Worm (Caenorhabditis elegans) whole organism, L2 larva: ENCODE data around the gene osm-5.

Experiments
- F13H6.1 ChIP-seq: sonication (generic microtip); optimal IDR thresholded peaks from 2 replicates; lab custom pipeline; 2016; ENCODE audit warnings: missing genetic modification characterization, missing compliant biosample characterization
- R02D3.7 ChIP-seq: fragments of 150-350 bp; optimal IDR thresholded peaks from 2 replicates; lab custom pipeline; 2014; ENCODE audit warnings: missing biosample characterization, missing genetic modification characterization
- Y55F3AM.14 ChIP-seq: fragments of 200-800 bp; sonication (Bioruptor generic); optimal IDR thresholded peaks from 2 replicates; lab custom pipeline; 2018; ENCODE audit warnings: mild to moderate bottlenecking, missing genetic modification characterization, missing compliant biosample characterization
- ZK546.5 ChIP-seq: sonication (generic microtip); optimal IDR thresholded peaks from 2 replicates; lab custom pipeline; 2017; ENCODE audit warnings: missing biosample characterization, missing genetic modification characterization
- alr-1 ChIP-seq: fragments of 150-350 bp; optimal IDR thresholded peaks from 2 replicates; lab custom pipeline; 2014; ENCODE audit warnings: missing biosample characterization, missing genetic modification characterization
- aly-2 ChIP-seq: fragments of 150-350 bp; optimal IDR thresholded peaks from 2 replicates; lab custom pipeline; 2014; ENCODE audit warnings: missing biosample characterization, missing genetic modification characterization
- ama-1 ChIP-seq: fragments of 150-350 bp; optimal IDR thresholded peaks from 2 replicates; lab custom pipeline; 2018; ENCODE audit warnings: inconsistent platforms
- blmp-1 ChIP-seq: sonication (generic microtip); optimal IDR thresholded peaks from 2 replicates; lab custom pipeline; 2017; ENCODE audit warnings: missing genetic modification characterization, mild to moderate bottlenecking, missing compliant biosample characterization, antibody characterized with exemption, moderate library complexity; ENCODE audit not compliant: insufficient read depth
- ceh-16 ChIP-seq: fragments of 150-350 bp; optimal IDR thresholded peaks from 2 replicates; lab custom pipeline; 2014; ENCODE audit warnings: missing biosample characterization, missing genetic modification characterization
- ceh-82 ChIP-seq: fragments of 150-350 bp; optimal IDR thresholded peaks from 2 replicates; lab custom pipeline; 2014; ENCODE audit warnings: missing biosample characterization, missing genetic modification characterization
- crh-2 ChIP-seq: sonication (generic microtip); optimal IDR thresholded peaks from 2 replicates; lab custom pipeline; 2017; ENCODE audit warnings: missing biosample characterization, missing genetic modification characterization
- dmd-4 ChIP-seq: sonication (generic microtip); optimal IDR thresholded peaks from 2 replicates; lab custom pipeline; 2017; ENCODE audit warnings: missing biosample characterization, missing genetic modification characterization
- egl-27 ChIP-seq: sonication (generic microtip); optimal IDR thresholded peaks from 3 replicates; lab custom pipeline; 2017; ENCODE audit warnings: missing biosample characterization, missing genetic modification reagents, missing genetic modification characterization
- elt-1 ChIP-seq: fragments of 150-350 bp; optimal IDR thresholded peaks from 2 replicates; lab custom pipeline; 2014; ENCODE audit warnings: missing biosample characterization, missing genetic modification characterization
- elt-3 ChIP-seq: sonication (generic microtip); optimal IDR thresholded peaks from 2 replicates; lab custom pipeline; 2017; ENCODE audit warnings: missing biosample characterization, missing genetic modification characterization
- fos-1 ChIP-seq: fragments of 150-350 bp; optimal IDR thresholded peaks from 2 replicates; lab custom pipeline; 2014; ENCODE audit warnings: missing biosample characterization, missing genetic modification characterization
- gmeb-1 ChIP-seq: fragments of 150-350 bp; optimal IDR thresholded peaks from 2 replicates; lab custom pipeline; 2014; ENCODE audit warnings: missing biosample characterization, missing genetic modification characterization
- lin-11 ChIP-seq: fragments of 150-350 bp; sonication (generic microtip); optimal IDR thresholded peaks from 2 replicates; lab custom pipeline; 2014; ENCODE audit warnings: missing biosample characterization, missing genetic modification characterization, inconsistent platforms, mixed read lengths
- lin-13 ChIP-seq: fragments of 150-350 bp; optimal IDR thresholded peaks from 2 replicates; lab custom pipeline; 2014; ENCODE audit warnings: missing biosample characterization, missing genetic modification reagents, missing genetic modification characterization
- lin-39 ChIP-seq: fragments of 150-350 bp; optimal IDR thresholded peaks from 2 replicates; lab custom pipeline; 2014; ENCODE audit warnings: missing biosample characterization, missing genetic modification reagents, missing genetic modification characterization
- lsy-2 ChIP-seq, 2 experiments: fragments of 150-350 bp in 1 of 2; sonication (generic microtip) in 1 of 2; optimal IDR thresholded peaks; 2 replicates each; lab custom pipeline; 2014 to 2017; ENCODE audit warnings: missing biosample characterization in 2 of 2, missing genetic modification characterization in 2 of 2
- mab-5 ChIP-seq: fragments of 150-350 bp; optimal IDR thresholded peaks from 2 replicates; lab custom pipeline; 2014; ENCODE audit warnings: missing biosample characterization, missing genetic modification characterization
- mbf-1 ChIP-seq: sonication (generic microtip); optimal IDR thresholded peaks from 2 replicates; lab custom pipeline; 2017; ENCODE audit warnings: missing biosample characterization, missing genetic modification characterization
- mdl-1 ChIP-seq, 2 experiments: fragments of 150-350 bp in 1 of 2; sonication (generic microtip) in 1 of 2; optimal IDR thresholded peaks; 2 replicates each; lab custom pipeline; 2017; ENCODE audit warnings: missing biosample characterization in 2 of 2, missing genetic modification characterization in 2 of 2
- nhr-10 ChIP-seq: sonication (generic microtip); optimal IDR thresholded peaks from 2 replicates; lab custom pipeline; 2017; ENCODE audit warnings: missing biosample characterization, missing genetic modification characterization
- nhr-11 ChIP-seq: fragments of 150-350 bp; optimal IDR thresholded peaks from 2 replicates; lab custom pipeline; 2014; ENCODE audit warnings: missing biosample characterization, missing genetic modification characterization
- nhr-12 ChIP-seq: fragments of 150-350 bp; optimal IDR thresholded peaks from 2 replicates; lab custom pipeline; 2014; ENCODE audit warnings: missing biosample characterization, missing genetic modification characterization
- nhr-129 ChIP-seq: fragments of 150-350 bp; optimal IDR thresholded peaks from 2 replicates; lab custom pipeline; 2014; ENCODE audit warnings: missing biosample characterization, missing genetic modification characterization
- nhr-21 ChIP-seq: fragments of 150-350 bp; optimal IDR thresholded peaks from 2 replicates; lab custom pipeline; 2014; ENCODE audit warnings: missing biosample characterization, missing genetic modification characterization
- nhr-23 ChIP-seq: fragments of 150-350 bp; optimal IDR thresholded peaks from 2 replicates; lab custom pipeline; 2014; ENCODE audit warnings: missing biosample characterization, missing genetic modification reagents, missing genetic modification characterization
- nhr-237 ChIP-seq: fragments of 150-350 bp; optimal IDR thresholded peaks from 2 replicates; lab custom pipeline; 2014; ENCODE audit warnings: missing biosample characterization, missing genetic modification characterization
- nhr-25 ChIP-seq: fragments of 150-350 bp; sonication (generic microtip); optimal IDR thresholded peaks from 3 replicates; lab custom pipeline; 2014; ENCODE audit warnings: missing biosample characterization, missing genetic modification characterization
- nhr-6 ChIP-seq: fragments of 150-350 bp; optimal IDR thresholded peaks from 2 replicates; lab custom pipeline; 2014; ENCODE audit warnings: missing biosample characterization, missing genetic modification characterization
- nhr-77 ChIP-seq: fragments of 150-350 bp; optimal IDR thresholded peaks from 2 replicates; lab custom pipeline; 2014; ENCODE audit warnings: missing biosample characterization, missing genetic modification characterization
- peb-1 ChIP-seq: fragments of 150-350 bp; optimal IDR thresholded peaks from 2 replicates; lab custom pipeline; 2014; ENCODE audit warnings: missing biosample characterization, missing genetic modification characterization
- sem-4 ChIP-seq: fragments of 150-350 bp; optimal IDR thresholded peaks from 2 replicates; lab custom pipeline; 2014; ENCODE audit warnings: missing biosample characterization, missing genetic modification reagents, missing genetic modification characterization
- skn-1 ChIP-seq: sonication (generic microtip); optimal IDR thresholded peaks from 2 replicates; lab custom pipeline; 2017; ENCODE audit warnings: missing biosample characterization, missing genetic modification characterization
- sma-3 ChIP-seq: sonication (generic microtip); optimal IDR thresholded peaks from 2 replicates; lab custom pipeline; 2016; ENCODE audit warnings: missing genetic modification reagents, missing genetic modification characterization, missing compliant biosample characterization
- sma-9 ChIP-seq, 2 experiments: fragments of 150-350 bp in 1 of 2; sonication (generic microtip) in 1 of 2; optimal IDR thresholded peaks; 2 replicates each; lab custom pipeline; 2014 to 2016; ENCODE audit warnings: missing genetic modification characterization in 2 of 2, mild to moderate bottlenecking in 1 of 2, missing biosample characterization in 1 of 2, missing compliant biosample characterization in 1 of 2, missing genetic modification reagents in 1 of 2, moderate library complexity in 1 of 2
- snpc-4 ChIP-seq: fragments of 150-350 bp; optimal IDR thresholded peaks from 2 replicates; lab custom pipeline; 2014; ENCODE audit warnings: missing biosample characterization, missing genetic modification characterization
- unc-55 ChIP-seq: fragments of 150-350 bp; sonication (generic microtip); optimal IDR thresholded peaks from 3 replicates; lab custom pipeline; 2014; ENCODE audit warnings: missing biosample characterization, missing genetic modification reagents, missing genetic modification characterization
- unc-62 ChIP-seq: fragments of 150-350 bp; optimal IDR thresholded peaks from 2 replicates; lab custom pipeline; 2014; ENCODE audit warnings: missing biosample characterization, missing genetic modification reagents, missing genetic modification characterization
- ztf-1 ChIP-seq: fragments of 200-800 bp; sonication (Bioruptor generic); conservative IDR thresholded peaks from 2 replicates; pipeline ENCODE4 v1.3.6; 2022; ENCODE audit warnings: missing genetic modification characterization, missing compliant biosample characterization
- ztf-4 ChIP-seq: fragments of 150-350 bp; optimal IDR thresholded peaks from 2 replicates; lab custom pipeline; 2014; ENCODE audit warnings: missing biosample characterization, missing genetic modification characterization

The osm-5 gene

DNA sequence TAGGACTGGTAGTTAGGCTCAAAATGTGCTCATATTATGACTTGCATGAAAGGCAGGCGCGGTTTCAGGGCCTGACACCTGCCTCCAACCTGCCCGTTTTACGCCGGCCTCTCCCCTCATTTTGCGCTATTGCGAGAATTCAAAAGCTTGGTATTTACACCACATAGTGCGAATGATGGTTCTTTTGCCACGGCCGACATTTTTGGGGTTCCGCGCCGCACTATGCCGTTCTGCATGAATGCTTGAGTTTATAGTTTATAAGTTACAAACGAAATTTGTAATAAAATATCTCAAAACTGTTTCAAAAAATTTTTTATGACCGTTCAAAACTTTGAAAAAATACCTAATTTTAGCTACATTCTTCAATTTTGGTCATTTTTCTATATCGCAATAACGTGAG lies 6.0 kb upstream of the osm-5 start:
- TF ChIP-seq snpc-4: peak; percentile 7
- no peak for TF ChIP-seq skn-1 (tag; lab: Kevin White, UChicago)
- TF ChIP-seq, all 48 proteins: peak for 1

DNA sequence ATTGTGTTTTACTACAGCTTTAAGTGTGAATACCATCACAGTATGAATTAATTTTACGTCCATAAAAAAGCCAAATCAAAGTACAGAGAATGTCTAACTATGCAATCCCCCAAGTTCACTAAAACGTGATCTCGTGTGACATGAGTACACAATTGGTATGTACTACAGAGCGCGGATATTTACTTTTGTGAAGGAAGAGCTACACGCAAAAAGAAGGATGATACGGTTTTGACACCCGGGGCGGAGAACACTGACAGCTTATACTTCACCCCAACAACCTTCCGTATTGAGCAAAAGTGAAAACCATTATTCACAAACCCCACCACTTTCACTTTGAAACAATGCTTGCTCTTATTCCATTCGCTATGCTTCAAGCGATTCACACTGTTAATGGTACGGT lies 2.3 kb upstream of the osm-5 start, which contains the start of gene nspg-5:
Gene nspg-5, plus strand, starts transcription at position 301 of the 400 bp plus-strand sequence.
- TF ChIP-seq snpc-4 (no peak), nhr-25 (tag; lab: Kevin White, UChicago) (no peak)

DNA sequence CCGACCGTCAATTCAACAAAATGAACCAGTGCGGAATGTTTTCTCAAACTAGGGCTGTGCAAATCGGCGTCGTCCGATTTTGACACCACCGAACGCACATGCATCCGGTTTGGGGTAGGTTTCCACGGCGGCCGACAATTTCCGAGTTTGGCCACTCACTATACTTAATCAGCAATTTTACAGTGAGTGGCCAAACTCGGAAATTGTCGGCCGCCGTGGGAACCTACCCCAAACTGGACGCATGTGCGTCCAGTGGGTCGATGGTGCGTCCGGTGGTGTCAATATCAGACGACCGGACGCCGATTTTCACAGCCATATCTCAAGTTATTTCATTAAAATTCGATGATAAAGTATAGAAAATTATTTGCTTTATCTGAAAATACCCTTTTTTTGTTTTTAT lies 6.1 kb downstream of the osm-5 start:
- TF ChIP-seq elt-1 (tag; lab: Kevin White, UChicago): no peak
- TF ChIP-seq nhr-12 (tag; lab: Kevin White, UChicago): no peak
- no peak for TF ChIP-seq unc-55 (GFP tag; lab: Kevin White, UChicago)
- no peak for TF ChIP-seq skn-1 (tag; lab: Kevin White, UChicago)
- no peak for TF ChIP-seq Y55F3AM.14 (GFP tag; lab: Kevin White, UChicago)

DNA sequence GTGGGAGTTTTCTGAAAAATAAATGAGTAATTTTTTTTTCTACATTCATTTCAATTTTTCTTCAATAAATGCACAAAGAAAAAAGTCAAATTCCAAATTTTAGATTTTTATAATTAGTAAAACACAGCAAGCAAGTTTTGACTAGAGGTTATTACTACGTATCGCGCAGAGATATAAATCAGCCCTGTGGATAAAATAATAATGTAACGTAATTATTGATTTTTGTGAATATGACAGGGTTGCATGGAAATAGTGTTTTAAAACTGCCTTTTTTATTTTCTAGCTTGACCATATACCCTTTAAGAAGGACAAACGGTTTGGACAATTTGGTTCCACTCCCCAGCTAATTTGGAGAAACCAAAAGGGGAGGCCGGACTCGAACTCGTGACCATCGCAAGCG lies 12.3 kb downstream of the osm-5 start:
- no peak for TF ChIP-seq elt-1 (tag; lab: Kevin White, UChicago)
- no peak for TF ChIP-seq lin-13 (GFP tag; lab: Kevin White, UChicago)
- TF ChIP-seq nhr-12 (tag; lab: Kevin White, UChicago): no peak

DNA sequence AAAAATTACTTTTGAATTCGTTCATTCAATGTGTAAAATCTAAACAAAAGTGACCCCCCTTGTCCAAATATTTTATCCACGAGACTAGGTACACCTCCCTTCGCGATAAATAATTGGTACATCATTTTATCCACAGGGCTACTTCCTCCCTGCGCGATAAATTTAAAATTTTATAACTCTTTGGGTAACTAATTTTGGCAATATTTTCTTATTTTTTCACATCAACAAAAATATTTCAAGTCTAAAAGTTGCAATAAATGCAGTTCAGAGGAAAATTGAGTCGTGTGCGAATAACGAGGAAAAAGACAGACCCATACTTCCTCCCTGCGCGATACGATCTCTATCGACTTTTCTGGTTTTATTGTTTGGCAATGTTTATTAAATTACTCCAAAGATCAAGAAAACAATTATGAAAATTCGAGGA lies 12.9 kb downstream of the osm-5 start:
- TF ChIP-seq lin-39 (tag; lab: Kevin White, UChicago): peak; percentile 96
- peak; percentile 99 for TF ChIP-seq lin-13 (GFP tag; lab: Kevin White, UChicago)
- TF ChIP-seq ztf-1: no peak
- peak; percentile 99 for TF ChIP-seq nhr-6 (tag; lab: Kevin White, UChicago)
- TF ChIP-seq peb-1 (tag; lab: Kevin White, UChicago): peak; percentile 79
- peak; percentile 98 for TF ChIP-seq nhr-77 (tag; lab: Kevin White, UChicago)
- peak; percentile 98 for TF ChIP-seq sma-9 (GFP tag; optimal IDR thresholded peaks at IDR 0.05; lab: Kevin White, UChicago)
- TF ChIP-seq sma-9 (tag; optimal IDR thresholded peaks at IDR 0.05; lab: Kevin White, UChicago): peak; percentile 9
- peak; percentile 98 for TF ChIP-seq sem-4 (tag; lab: Kevin White, UChicago)
- TF ChIP-seq R02D3.7 (tag; lab: Kevin White, UChicago): peak; percentile 85
- TF ChIP-seq F13H6.1 (tag; lab: Kevin White, UChicago): peak; percentile 99
- TF ChIP-seq ztf-4 (tag; lab: Kevin White, UChicago): peak; percentile 95
- TF ChIP-seq nhr-23 (tag; lab: Kevin White, UChicago): no peak
- TF ChIP-seq ceh-16 (tag; lab: Kevin White, UChicago): peak; percentile 88
- peak; percentile 98 for TF ChIP-seq nhr-10 (tag; lab: Kevin White, UChicago)
- TF ChIP-seq ZK546.5 (tag; lab: Kevin White, UChicago): peak; percentile 81
- TF ChIP-seq nhr-237: peak; percentile 98
- peak; percentile 77 for TF ChIP-seq alr-1 (tag; lab: Kevin White, UChicago)
- TF ChIP-seq nhr-25 (tag; lab: Kevin White, UChicago): peak; percentile 99
- TF ChIP-seq nhr-21 (tag; lab: Kevin White, UChicago): peak; percentile 100
- peak; percentile 97 for TF ChIP-seq egl-27 (tag; lab: Kevin White, UChicago)
- TF ChIP-seq aly-2: peak; percentile 65
- TF ChIP-seq unc-62 (GFP tag; lab: Kevin White, UChicago): peak; percentile 90
- TF ChIP-seq fos-1 (tag; lab: Kevin White, UChicago): peak; percentile 99
- peak; percentile 75 for TF ChIP-seq blmp-1 (tag; lab: Kevin White, UChicago)
- peak; percentile 84 for TF ChIP-seq mbf-1 (tag; lab: Kevin White, UChicago)
- TF ChIP-seq sma-3 (GFP tag; lab: Kevin White, UChicago): peak; percentile 98
- TF ChIP-seq ceh-82 (tag; lab: Kevin White, UChicago): peak; percentile 95
- no peak for TF ChIP-seq ama-1 (lab: Kevin White, UChicago)
- TF ChIP-seq Y55F3AM.14 (GFP tag; lab: Kevin White, UChicago): peak; percentile 95
- TF ChIP-seq snpc-4: peak; percentile 91
- peak; percentile 93 for TF ChIP-seq gmeb-1 (tag; lab: Kevin White, UChicago)
- TF ChIP-seq unc-55 (GFP tag; lab: Kevin White, UChicago): peak; percentile 100
- peak; percentile 55 for TF ChIP-seq elt-3 (tag; lab: Kevin White, UChicago)
- TF ChIP-seq mdl-1 (tag; optimal IDR thresholded peaks at IDR 0.05; lab: Kevin White, UChicago): peak; percentile 89 to 96
- peak; percentile 99 for TF ChIP-seq nhr-129
- TF ChIP-seq mab-5 (tag; lab: Kevin White, UChicago): peak; percentile 98
- no peak for TF ChIP-seq elt-1 (tag; lab: Kevin White, UChicago)
- peak; percentile 96 to 98 for TF ChIP-seq lsy-2 (tag; optimal IDR thresholded peaks at IDR 0.05; lab: Kevin White, UChicago)
- peak; percentile 76 for TF ChIP-seq lin-11 (tag; lab: Kevin White, UChicago)
- peak; percentile 89 for TF ChIP-seq nhr-11 (tag; lab: Kevin White, UChicago)
- TF ChIP-seq dmd-4 (tag; lab: Kevin White, UChicago): peak; percentile 85
- TF ChIP-seq crh-2 (tag; lab: Kevin White, UChicago): peak; percentile 100
